Worm (Caenorhabditis elegans) whole organism, mixed stage, embryonic: ENCODE measurements around the gene semo-1.

Experiments used
- ces-1 ChIP-seq: fragments of 150-350 bp; optimal IDR thresholded peaks from 2 replicates; lab custom pipeline; 2014; ENCODE audit warnings: missing biosample characterization, missing genetic modification reagents, missing genetic modification characterization
- flh-1 ChIP-seq: fragments of 200-800 bp; sonication (Bioruptor generic); optimal IDR thresholded peaks from 2 replicates; lab custom pipeline; 2018; ENCODE audit warnings: mild to moderate bottlenecking, missing genetic modification characterization, moderate library complexity, missing compliant biosample characterization
- unc-39 ChIP-seq: fragments of 150-350 bp; optimal IDR thresholded peaks from 2 replicates; lab custom pipeline; 2014; ENCODE audit warnings: missing biosample characterization, missing genetic modification characterization
- unc-62 ChIP-seq: fragments of 150-350 bp; optimal IDR thresholded peaks from 2 replicates; lab custom pipeline; 2014; ENCODE audit warnings: missing biosample characterization, missing genetic modification reagents, missing genetic modification characterization

ce11 chrIV:14099256-14099655 is 48.3 kb downstream of the semo-1 start, which contains the start of gene col-133:
- TF ChIP-seq flh-1 (GFP tag; lab: Kevin White, UChicago) (no peak), unc-62 (GFP tag; lab: Kevin White, UChicago) (no peak), ces-1 (GFP tag; lab: Kevin White, UChicago) (no peak), unc-39 (tag; lab: Kevin White, UChicago) (no peak)
